Worm (Caenorhabditis elegans): Measurements from ENCODE around the gene R02F2.1.
A peak's percentile ranks its signal among the peaks of the same experiment; 100 is the strongest.

R02F2.1 gene

DNA sequence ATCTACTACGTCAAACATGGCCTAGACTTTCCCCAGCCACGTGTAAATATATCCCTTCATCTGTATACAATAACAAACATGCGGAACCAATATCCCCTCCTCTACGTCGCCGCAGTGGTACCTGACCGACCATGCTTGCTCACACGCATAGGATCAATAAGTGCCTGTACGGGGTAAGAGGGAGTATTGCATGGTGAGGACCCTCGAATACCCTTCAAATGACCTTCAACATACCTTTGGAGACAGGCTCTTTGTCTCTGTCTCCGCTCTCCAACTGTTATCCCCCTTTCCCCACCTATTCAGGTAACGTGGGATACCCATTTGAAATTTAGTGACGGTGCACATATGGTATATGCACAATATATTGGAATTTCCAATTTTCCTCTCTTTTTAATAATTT lies 24.3 kb downstream of the R02F2.1 start, which contains the start of gene dex-1:
dex-1 (plus strand) TSS at position 132 of the 400 bp plus-strand sequence.
- no peak for TF ChIP-seq cog-1 (tag; optimal IDR thresholded peaks at IDR 0.05)
- TF ChIP-seq ztf-23 (GFP tag; IDR thresholded peaks at IDR 0.05): no peak
- no peak for TF ChIP-seq flt-1 (GFP tag; IDR thresholded peaks at IDR 0.05)
- TF ChIP-seq tab-1 (GFP tag; IDR thresholded peaks at IDR 0.05): no peak
- no peak for TF ChIP-seq ztf-29 (GFP tag; IDR thresholded peaks at IDR 0.05)
- TF ChIP-seq T22C8.4 (GFP tag; IDR thresholded peaks at IDR 0.05): no peak
- no peak for TF ChIP-seq med-1 (GFP tag; optimal IDR thresholded peaks at IDR 0.05; ENCODE audit: insufficient read depth)
- no peak for TF ChIP-seq ref-1 (GFP tag; conservative IDR thresholded peaks at IDR 0.05)
- no peak for TF ChIP-seq klf-2 (GFP tag; conservative IDR thresholded peaks at IDR 0.05)

DNA sequence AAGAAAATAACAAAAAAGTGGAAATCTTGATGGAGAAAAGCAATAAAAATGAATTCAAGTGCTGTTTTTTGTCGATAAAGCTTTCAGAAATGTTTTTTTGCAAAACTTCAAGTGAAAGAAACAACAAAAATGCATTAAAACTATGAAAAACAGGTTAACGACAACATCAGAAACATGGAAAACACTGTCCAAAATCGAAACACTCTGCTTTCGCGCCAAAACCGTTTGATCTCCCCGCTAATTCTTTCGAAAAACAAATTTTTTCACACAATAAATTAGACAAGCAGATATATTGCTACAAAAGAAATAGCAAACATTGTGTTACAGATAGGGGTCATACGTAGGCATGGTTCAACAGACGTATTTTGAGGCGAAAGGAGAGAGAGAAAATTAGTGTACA lies 40.1 kb downstream of the R02F2.1 start:
- no peak for TF ChIP-seq med-1 (GFP tag; optimal IDR thresholded peaks at IDR 0.05; ENCODE audit: insufficient read depth)
- TF ChIP-seq ref-1 (GFP tag; conservative IDR thresholded peaks at IDR 0.05): no peak
- TF ChIP-seq ztf-23 (GFP tag; IDR thresholded peaks at IDR 0.05): no peak
- no peak for TF ChIP-seq flt-1 (GFP tag; IDR thresholded peaks at IDR 0.05)
- TF ChIP-seq T22C8.4 (GFP tag; IDR thresholded peaks at IDR 0.05): no peak
- no peak for TF ChIP-seq klf-2 (GFP tag; conservative IDR thresholded peaks at IDR 0.05)
- TF ChIP-seq ztf-29 (GFP tag; IDR thresholded peaks at IDR 0.05): no peak
- no peak for TF ChIP-seq tab-1 (GFP tag; IDR thresholded peaks at IDR 0.05)
- no peak for TF ChIP-seq cog-1 (tag; optimal IDR thresholded peaks at IDR 0.05)

DNA sequence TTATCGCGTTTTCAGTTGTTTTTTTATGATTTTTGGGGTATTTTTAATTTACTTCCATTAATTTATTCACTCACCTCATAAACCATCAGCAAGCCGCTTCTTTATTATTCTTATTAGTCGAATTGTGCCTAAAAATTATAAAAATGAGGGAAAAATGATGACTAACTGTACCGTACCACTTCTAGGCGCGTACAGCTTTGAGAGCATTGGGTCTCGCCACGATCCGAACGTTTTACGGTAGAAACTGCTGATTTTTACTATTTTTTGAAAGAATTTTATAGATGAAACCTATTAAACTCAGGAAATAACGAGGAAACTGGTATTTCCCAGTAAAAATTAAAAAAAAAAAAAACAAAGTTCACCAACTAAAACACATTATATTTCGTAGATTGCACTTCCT lies 41.4 kb downstream of the R02F2.1 start, which contains the start of gene D1044.6:
D1044.6 (minus strand) TSS at position 128 of the 400 bp plus-strand sequence.
- no peak for TF ChIP-seq tab-1 (GFP tag; IDR thresholded peaks at IDR 0.05)
- TF ChIP-seq flt-1 (GFP tag; IDR thresholded peaks at IDR 0.05): no peak
- TF ChIP-seq T22C8.4 (GFP tag; IDR thresholded peaks at IDR 0.05): no peak
- no peak for TF ChIP-seq cog-1 (tag; optimal IDR thresholded peaks at IDR 0.05)
- no peak for TF ChIP-seq ztf-29 (GFP tag; IDR thresholded peaks at IDR 0.05)
- TF ChIP-seq ztf-23 (GFP tag; IDR thresholded peaks at IDR 0.05): no peak
- TF ChIP-seq klf-2 (GFP tag; conservative IDR thresholded peaks at IDR 0.05): no peak
- no peak for TF ChIP-seq med-1 (GFP tag; optimal IDR thresholded peaks at IDR 0.05; ENCODE audit: insufficient read depth)
- TF ChIP-seq ref-1 (GFP tag; conservative IDR thresholded peaks at IDR 0.05): no peak

DNA sequence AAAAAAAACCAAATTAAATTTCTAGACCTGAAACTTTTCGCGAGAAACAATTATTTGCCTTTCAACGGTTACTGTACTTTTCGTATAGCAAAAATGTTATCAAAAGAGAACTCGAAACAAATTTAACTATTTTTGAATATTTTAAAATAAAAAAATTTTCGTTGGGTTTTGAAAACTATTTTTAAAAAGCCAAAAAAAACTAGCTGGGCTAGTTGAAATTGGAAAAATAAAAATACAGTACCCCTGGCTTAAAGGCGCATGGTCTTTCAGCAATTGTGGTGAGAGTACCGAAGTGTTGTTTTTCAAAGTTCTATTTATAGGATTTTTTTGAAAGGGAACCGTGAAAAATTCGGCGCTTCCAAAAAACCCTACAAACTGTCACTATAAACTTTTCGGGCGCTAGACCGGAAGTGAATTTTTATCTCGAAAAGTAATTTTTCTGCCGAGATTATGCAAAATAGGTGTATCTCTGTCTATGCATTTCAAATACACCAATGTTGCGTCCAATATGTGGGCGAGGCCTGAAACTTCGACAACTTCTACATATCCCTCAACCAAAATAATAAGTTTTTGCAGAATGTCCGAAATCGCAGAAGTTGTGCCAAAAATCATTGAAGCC lies 42.2 kb downstream of the R02F2.1 start, which contains the start of gene D1044.1:
D1044.1 (plus strand) TSS at position 569 of the 619 bp plus-strand sequence.
- TF ChIP-seq klf-2 (GFP tag; conservative IDR thresholded peaks at IDR 0.05) (no peak), ref-1 (GFP tag; conservative IDR thresholded peaks at IDR 0.05) (no peak), cog-1 (tag; optimal IDR thresholded peaks at IDR 0.05) (no peak), ztf-29 (GFP tag; IDR thresholded peaks at IDR 0.05) (no peak)

DNA sequence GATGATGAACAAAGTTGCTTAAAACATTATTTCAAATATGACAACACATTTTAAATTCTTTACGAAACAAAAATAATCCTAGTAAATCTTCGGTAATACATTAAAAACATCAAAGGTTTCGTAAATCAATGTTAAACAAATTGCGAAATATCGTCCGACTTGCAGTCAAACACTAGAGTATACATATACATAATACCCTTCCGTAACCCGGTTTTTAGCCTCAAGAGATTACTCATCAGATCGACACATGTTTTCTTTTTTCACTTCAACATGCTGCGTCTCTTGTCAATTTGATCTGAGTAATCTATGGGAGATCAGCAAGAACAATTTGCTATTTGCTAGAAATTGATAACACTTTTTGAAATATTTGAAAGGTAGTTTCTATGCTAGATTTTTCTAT lies 44.6 kb downstream of the R02F2.1 start:
- TF ChIP-seq T22C8.4 (GFP tag; IDR thresholded peaks at IDR 0.05): no peak

DNA sequence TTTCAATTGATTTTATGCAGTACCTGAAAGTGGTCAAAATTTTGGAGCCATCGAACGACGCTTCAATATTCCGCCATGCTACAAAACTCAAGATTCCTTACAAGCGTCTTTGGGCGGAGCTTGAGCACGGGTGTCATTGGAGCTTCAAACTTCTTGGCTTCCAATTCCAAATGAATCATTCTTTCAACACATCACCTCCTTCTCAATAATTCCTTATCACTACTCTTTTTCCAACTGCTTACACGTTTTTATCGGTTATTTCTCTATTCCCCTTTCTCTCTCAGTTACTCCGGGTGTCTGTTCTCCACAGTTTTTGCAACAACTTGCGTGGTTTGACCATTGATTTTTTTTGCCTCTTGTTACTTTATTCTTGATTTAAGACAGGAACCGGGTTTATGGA lies 45.0 kb downstream of the R02F2.1 start, which contains the start of gene F09F7.5:
F09F7.5 (plus strand) TSS at position 258 of the 400 bp plus-strand sequence.
- TF ChIP-seq ztf-23 (GFP tag; IDR thresholded peaks at IDR 0.05): no peak
- no peak for TF ChIP-seq flt-1 (GFP tag; IDR thresholded peaks at IDR 0.05)
- no peak for TF ChIP-seq ref-1 (GFP tag; conservative IDR thresholded peaks at IDR 0.05)
- no peak for TF ChIP-seq tab-1 (GFP tag; IDR thresholded peaks at IDR 0.05)
- no peak for TF ChIP-seq T22C8.4 (GFP tag; IDR thresholded peaks at IDR 0.05)
- no peak for TF ChIP-seq ztf-29 (GFP tag; IDR thresholded peaks at IDR 0.05)
- no peak for TF ChIP-seq klf-2 (GFP tag; conservative IDR thresholded peaks at IDR 0.05)
- TF ChIP-seq med-1 (GFP tag; optimal IDR thresholded peaks at IDR 0.05; ENCODE audit: insufficient read depth): no peak

DNA sequence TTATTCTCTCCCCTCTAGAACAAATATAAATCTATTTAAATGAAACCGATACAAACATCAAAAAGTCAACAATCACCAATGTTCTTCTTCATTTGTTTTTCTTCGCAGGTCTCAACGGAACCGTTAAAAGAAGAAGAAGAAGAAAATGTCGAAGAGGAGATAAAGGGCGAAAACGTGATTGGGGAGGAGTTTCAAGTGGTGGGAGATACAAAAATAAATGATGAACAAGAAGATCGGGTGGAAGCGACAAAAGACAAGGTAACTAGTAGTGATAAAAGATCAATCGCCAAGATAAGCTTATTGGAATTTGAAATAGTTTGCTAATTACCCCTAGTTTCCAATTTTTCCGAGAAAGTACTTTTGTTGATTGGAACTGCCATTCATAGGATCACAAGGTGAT lies 48.5 kb downstream of the R02F2.1 start:
- TF ChIP-seq ztf-23 (GFP tag; IDR thresholded peaks at IDR 0.05): no peak
- no peak for TF ChIP-seq klf-2 (GFP tag; conservative IDR thresholded peaks at IDR 0.05)
- TF ChIP-seq cog-1 (tag; optimal IDR thresholded peaks at IDR 0.05): no peak
- TF ChIP-seq med-1 (GFP tag; optimal IDR thresholded peaks at IDR 0.05; ENCODE audit: insufficient read depth): no peak
- no peak for TF ChIP-seq ztf-29 (GFP tag; IDR thresholded peaks at IDR 0.05)

DNA sequence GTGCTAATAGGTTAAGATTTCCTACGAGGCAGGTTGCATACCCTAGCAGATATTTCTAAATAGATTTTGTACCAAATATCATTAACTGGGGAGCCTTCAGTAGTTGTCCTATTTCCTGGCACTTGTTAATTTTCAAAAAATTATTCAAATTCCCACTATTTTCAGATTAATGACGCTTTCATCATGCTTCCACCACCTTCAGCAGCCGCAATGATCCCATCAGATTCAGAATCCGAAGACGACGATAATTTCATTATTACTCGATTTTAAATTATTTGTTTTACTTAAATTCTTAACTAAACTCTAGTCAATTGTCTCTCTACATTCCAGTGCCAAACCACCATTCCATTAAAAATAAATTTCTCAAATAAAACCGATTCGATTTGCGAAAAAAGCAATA lies 49.2 kb downstream of the R02F2.1 start:
- no peak for TF ChIP-seq ztf-23 (GFP tag; IDR thresholded peaks at IDR 0.05)
- no peak for TF ChIP-seq med-1 (GFP tag; optimal IDR thresholded peaks at IDR 0.05; ENCODE audit: insufficient read depth)
- TF ChIP-seq T22C8.4 (GFP tag; IDR thresholded peaks at IDR 0.05): no peak
- TF ChIP-seq cog-1 (tag; optimal IDR thresholded peaks at IDR 0.05): no peak
- TF ChIP-seq flt-1 (GFP tag; IDR thresholded peaks at IDR 0.05): no peak
- TF ChIP-seq klf-2 (GFP tag; conservative IDR thresholded peaks at IDR 0.05): no peak
- TF ChIP-seq tab-1 (GFP tag; IDR thresholded peaks at IDR 0.05): no peak
- no peak for TF ChIP-seq ztf-29 (GFP tag; IDR thresholded peaks at IDR 0.05)
- TF ChIP-seq ref-1 (GFP tag; conservative IDR thresholded peaks at IDR 0.05): no peak

DNA sequence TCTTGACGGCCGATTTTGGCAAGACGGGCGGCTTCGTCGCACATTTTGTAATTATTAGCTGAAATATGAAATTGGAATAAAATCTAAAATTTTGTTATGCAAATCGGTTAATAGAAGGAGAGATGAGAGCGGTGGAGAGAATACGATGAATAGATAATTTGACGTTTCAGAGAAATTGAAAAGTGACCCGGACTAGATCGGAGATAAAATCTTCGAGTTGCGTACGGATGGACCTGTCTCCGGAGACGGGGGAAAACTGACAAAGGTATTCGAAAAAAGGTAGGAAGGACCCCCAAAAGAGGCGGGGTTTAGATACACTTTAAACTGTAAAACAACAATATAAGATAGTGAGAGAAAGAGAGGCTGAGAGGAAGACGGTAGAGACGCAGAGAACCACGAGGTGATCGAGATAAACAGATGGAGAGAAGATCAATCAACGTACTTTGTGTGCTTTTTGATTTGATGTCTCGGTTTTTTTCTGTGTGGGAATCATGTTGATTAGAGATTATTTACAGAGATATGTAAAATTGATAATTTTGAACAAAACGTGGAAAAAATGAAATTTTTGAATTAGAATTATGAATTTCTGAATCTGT lies 50.5 kb downstream of the R02F2.1 start, which contains the start of gene F09F7.6:
F09F7.6 (minus strand) TSS at position 64 of the 596 bp plus-strand sequence.
- no peak for TF ChIP-seq med-1 (GFP tag; optimal IDR thresholded peaks at IDR 0.05; ENCODE audit: insufficient read depth)
- no peak for TF ChIP-seq ztf-29 (GFP tag; IDR thresholded peaks at IDR 0.05)
- no peak for TF ChIP-seq cog-1 (tag; optimal IDR thresholded peaks at IDR 0.05)
- no peak for TF ChIP-seq T22C8.4 (GFP tag; IDR thresholded peaks at IDR 0.05)
- TF ChIP-seq ref-1 (GFP tag; conservative IDR thresholded peaks at IDR 0.05): no peak
- 0 out of 2 replicates have a peak, but pooled peaks have one; percentile 31 for TF ChIP-seq flt-1 (GFP tag; IDR thresholded peaks at IDR 0.05)
- no peak for TF ChIP-seq klf-2 (GFP tag; conservative IDR thresholded peaks at IDR 0.05)

DNA sequence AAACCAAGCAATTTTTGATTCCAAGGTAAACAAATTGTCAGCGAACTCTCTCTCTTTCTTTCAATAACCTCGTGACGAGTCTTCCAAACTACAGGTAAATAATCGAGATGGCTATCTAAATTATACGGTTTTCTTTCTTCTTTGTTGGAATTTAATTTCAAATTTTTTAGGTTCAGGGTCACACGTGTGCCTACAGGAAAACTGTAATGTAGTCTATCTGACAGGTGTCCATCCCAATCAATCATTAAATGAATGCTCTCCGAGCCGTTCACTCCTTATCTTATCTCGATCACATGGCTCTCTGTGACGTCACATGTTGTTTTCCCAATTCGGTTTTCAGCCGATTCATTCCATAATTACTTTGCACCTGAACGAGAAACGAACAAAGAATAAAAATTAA lies 51.4 kb downstream of the R02F2.1 start:
- TF ChIP-seq T22C8.4 (GFP tag; IDR thresholded peaks at IDR 0.05) (no peak), ztf-29 (GFP tag; IDR thresholded peaks at IDR 0.05) (no peak), tab-1 (GFP tag; IDR thresholded peaks at IDR 0.05) (no peak), ztf-23 (GFP tag; IDR thresholded peaks at IDR 0.05) (no peak), ref-1 (GFP tag; conservative IDR thresholded peaks at IDR 0.05) (no peak), cog-1 (tag; optimal IDR thresholded peaks at IDR 0.05) (no peak), flt-1 (GFP tag; IDR thresholded peaks at IDR 0.05) (no peak), med-1 (GFP tag; optimal IDR thresholded peaks at IDR 0.05; ENCODE audit: insufficient read depth) (no peak), klf-2 (GFP tag; conservative IDR thresholded peaks at IDR 0.05) (no peak)
